Fruit fly (Drosophila melanogaster): Measurements from ENCODE around the gene Epg5.

Epg5 gene

DNA sequence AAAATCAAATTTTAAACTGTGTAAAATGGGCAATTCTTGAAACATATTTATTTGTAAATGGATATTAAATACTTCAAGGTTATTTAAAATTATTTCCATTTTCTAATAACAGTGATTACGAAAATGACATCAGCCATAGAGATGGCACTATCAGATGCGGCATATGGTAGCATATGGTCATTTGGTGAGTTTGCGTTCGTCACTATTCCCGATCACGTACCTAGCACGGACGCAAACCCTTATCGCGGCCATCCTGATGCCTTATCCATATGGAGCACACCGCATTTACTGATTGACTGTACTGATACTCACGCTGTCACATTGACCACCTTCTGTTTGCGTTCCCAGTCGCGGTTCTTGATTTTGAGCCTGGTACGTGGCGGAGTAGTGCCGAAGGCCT, 20.6 kb downstream of the Epg5 start (continued):
- TF ChIP-seq hth (optimal IDR thresholded peaks at IDR 0.05) (no peak), Sry-δ (GFP tag; optimal IDR thresholded peaks at IDR 0.05) (peak; percentile 72), lilli (GFP tag; optimal IDR thresholded peaks at IDR 0.05) (no peak), zfh1 (GFP tag; IDR thresholded peaks at IDR 0.05) (0 out of 3 replicates have a peak, but pooled peaks have one; percentile 25), chm (GFP tag; IDR thresholded peaks at IDR 0.05) (no peak), knrl (GFP tag; IDR thresholded peaks at IDR 0.05; ENCODE audit: partially characterized antibody) (no peak), CG8765 (GFP tag; IDR thresholded peaks at IDR 0.05) (peak; percentile 10; the same call in 1 of the 2 replicates), BEAF-32 (GFP tag; optimal IDR thresholded peaks at IDR 0.05) (peak; percentile 57), CG6689 (GFP tag; IDR thresholded peaks at IDR 0.05) (peak; percentile 41; the same call in 1 of the 2 replicates), Ets65A (GFP tag) (peak; percentile 88), Xbp1 (GFP tag; optimal IDR thresholded peaks at IDR 0.05) (no peak), sqz (GFP tag; optimal IDR thresholded peaks at IDR 0.05) (no peak), CG2129 (GFP tag; IDR thresholded peaks at IDR 0.05; ENCODE audit: partially characterized antibody) (0 out of 2 replicates have a peak, but pooled peaks have one; percentile 28), CG13624 (GFP tag; optimal IDR thresholded peaks at IDR 0.05) (peak; percentile 6), CG13424 (tag; optimal IDR thresholded peaks at IDR 0.05) (no peak), CG14860 (GFP tag; IDR thresholded peaks at IDR 0.05; ENCODE audit: partially characterized antibody) (0 out of 3 replicates have a peak, but pooled peaks have one; percentile 39), HLHmδ (GFP tag; optimal IDR thresholded peaks at IDR 0.05) (no peak), Pdp1 (GFP tag; optimal IDR thresholded peaks at IDR 0.05) (peak in 1 of 2 experiments; percentile 40), lbe (GFP tag; optimal IDR thresholded peaks at IDR 0.05) (no peak), ase (GFP tag; IDR thresholded peaks at IDR 0.05) (no peak), Mad (GFP tag; optimal IDR thresholded peaks at IDR 0.05) (no peak), CG4617 (GFP tag; optimal IDR thresholded peaks at IDR 0.05; ENCODE audit: borderline replicate concordance) (no peak), CG14965 (GFP tag; optimal IDR thresholded peaks at IDR 0.05; ENCODE audit: borderline replicate concordance) (no peak), stwl (tag; optimal IDR thresholded peaks at IDR 0.05) (peak; percentile 68), CG4404 (GFP tag; IDR thresholded peaks at IDR 0.05) (peak; percentile 28; the same call in 1 of the 2 replicates), grn (GFP tag; optimal IDR thresholded peaks at IDR 0.05) (peak; percentile 32), CG32772 (GFP tag; IDR thresholded peaks at IDR 0.05) (no peak), NK7.1 (GFP tag; optimal IDR thresholded peaks at IDR 0.05) (no peak), pita (GFP tag; optimal IDR thresholded peaks at IDR 0.05) (peak; percentile 21), Hr78 (GFP tag; optimal IDR thresholded peaks at IDR 0.05) (no peak), H15 (GFP tag; IDR thresholded peaks at IDR 0.05) (peak; percentile 34; the same call in 1 of the 3 replicates), ap (GFP tag; IDR thresholded peaks at IDR 0.05) (no peak), Tbp (GFP tag; optimal IDR thresholded peaks at IDR 0.05) (no peak), CG12391 (tag; optimal IDR thresholded peaks at IDR 0.05) (no peak), fd102C (GFP tag; optimal IDR thresholded peaks at IDR 0.05) (no peak), CG3995 (GFP tag; optimal IDR thresholded peaks at IDR 0.05) (peak; percentile 21), z (GFP tag; IDR thresholded peaks at IDR 0.05) (no peak), Gug (GFP tag; IDR thresholded peaks at IDR 0.05) (peak; percentile 45; the same call in 1 of the 4 replicates), CG10274 (GFP tag; optimal IDR thresholded peaks at IDR 0.05) (no peak), amos (GFP tag; IDR thresholded peaks at IDR 0.05; ENCODE audit: partially characterized antibody) (peak; percentile 46), CG2199 (GFP tag; IDR thresholded peaks at IDR 0.05) (0 out of 3 replicates have a peak, but pooled peaks have one; percentile 27)

DNA sequence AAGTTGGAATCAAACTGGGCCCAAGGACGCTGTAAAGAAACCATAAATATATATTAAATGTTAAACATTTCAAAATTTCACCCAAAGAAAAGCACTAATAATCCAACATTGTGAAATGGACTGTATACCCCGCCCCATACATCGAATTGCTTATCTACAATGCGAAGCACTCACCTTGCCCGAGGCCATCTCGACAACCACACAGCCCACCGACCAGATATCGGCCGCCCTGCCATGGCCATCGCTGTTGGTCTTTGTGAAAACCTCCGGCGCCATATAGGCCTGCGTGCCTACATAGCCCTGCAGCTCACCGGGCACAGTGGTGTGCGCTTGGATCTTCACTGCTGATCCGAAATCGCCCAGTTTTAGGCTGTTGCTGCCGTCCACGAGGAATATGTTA, 25.1 kb downstream of the Epg5 start:
- no peak for TF ChIP-seq HLH4C (GFP tag; IDR thresholded peaks at IDR 0.05; ENCODE audit: partially characterized antibody)
- TF ChIP-seq sug (tag; optimal IDR thresholded peaks at IDR 0.05), result peak; percentile 63
- TF ChIP-seq gce (GFP tag; IDR thresholded peaks at IDR 0.05), result no peak
- peak; percentile 38 for TF ChIP-seq mirr (GFP tag; optimal IDR thresholded peaks at IDR 0.05)
- peak; percentile 74 for TF ChIP-seq ftz-f1 (GFP tag; optimal IDR thresholded peaks at IDR 0.05)
- TF ChIP-seq Med (GFP tag), result peak; percentile 42
- TF ChIP-seq Awh (GFP tag; IDR thresholded peaks at IDR 0.05), result no peak
- 0 out of 3 replicates have a peak, but pooled peaks have one; percentile 12 for TF ChIP-seq Opbp (GFP tag; IDR thresholded peaks at IDR 0.05; ENCODE audit: partially characterized antibody)

All from whole organism, embryonic.